Worm (Caenorhabditis elegans): ENCODE measurements around the gene ZK1290.5.

Gene ZK1290.5

ce11 chrII:7521420-7521819 lies 8.0 kb upstream of the ZK1290.5 start:
- TF ChIP-seq B0310.2 (tag; optimal IDR thresholded peaks at IDR 0.05) (no peak), ceh-36 (tag; optimal IDR thresholded peaks at IDR 0.05) (no peak), tra-4 (tag; optimal IDR thresholded peaks at IDR 0.05) (no peak), tbx-11 (GFP tag; IDR thresholded peaks at IDR 0.05) (no peak), scrt-1 (GFP tag; IDR thresholded peaks at IDR 0.05) (no peak), pes-1 (GFP tag; IDR thresholded peaks at IDR 0.05) (no peak), ceh-13 (GFP tag; optimal IDR thresholded peaks at IDR 0.05) (no peak), flt-1 (GFP tag; IDR thresholded peaks at IDR 0.05) (no peak), hmg-4 (GFP tag; optimal IDR thresholded peaks at IDR 0.05) (no peak), tbx-37 (GFP tag; conservative IDR thresholded peaks at IDR 0.05) (no peak), F13C5.2 (tag; optimal IDR thresholded peaks at IDR 0.05) (no peak), aly-1 (tag; optimal IDR thresholded peaks at IDR 0.05) (no peak), ets-7 (tag; optimal IDR thresholded peaks at IDR 0.05) (no peak), hmbx-1 (tag; optimal IDR thresholded peaks at IDR 0.05) (no peak), sea-1 (GFP tag; conservative IDR thresholded peaks at IDR 0.05) (no peak), hnd-1 (tag; optimal IDR thresholded peaks at IDR 0.05) (no peak), ama-1 (optimal IDR thresholded peaks at IDR 0.05) (no peak)

DNA sequence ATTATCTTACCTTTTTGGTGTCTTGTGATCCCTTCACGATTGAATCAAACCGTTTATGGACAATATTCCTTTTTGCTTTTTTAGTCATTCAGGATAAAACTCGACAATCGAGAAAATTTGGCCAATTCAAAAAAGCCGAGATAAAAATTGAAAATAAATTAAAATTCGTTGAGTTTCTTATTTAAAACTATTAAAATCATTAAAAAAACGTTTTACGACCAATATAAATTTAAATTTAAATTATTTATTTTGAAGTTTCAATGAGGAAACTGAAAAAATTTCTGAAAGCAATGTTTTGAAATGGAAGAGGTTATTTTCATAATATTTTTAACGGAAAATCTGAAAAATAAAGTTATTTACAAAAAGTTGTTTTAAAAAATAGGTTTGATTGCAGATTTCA lies 6.2 kb upstream of the ZK1290.5 start, which contains the start of gene ZK1290.15:
Gene ZK1290.15 (plus strand): TSS at position 301 of the 400 bp plus-strand sequence.
- TF ChIP-seq ceh-36 (tag; optimal IDR thresholded peaks at IDR 0.05): no peak
- no peak for TF ChIP-seq tbx-11 (GFP tag; IDR thresholded peaks at IDR 0.05)
- TF ChIP-seq ets-7 (tag; optimal IDR thresholded peaks at IDR 0.05): no peak
- no peak for TF ChIP-seq scrt-1 (GFP tag; IDR thresholded peaks at IDR 0.05)
- no peak for TF ChIP-seq ceh-13 (GFP tag; optimal IDR thresholded peaks at IDR 0.05)
- TF ChIP-seq hmg-4 (GFP tag; optimal IDR thresholded peaks at IDR 0.05): no peak
- TF ChIP-seq hnd-1 (tag; optimal IDR thresholded peaks at IDR 0.05): no peak

- TF ChIP-seq scrt-1 (GFP tag; IDR thresholded peaks at IDR 0.05) (no peak), ama-1 (optimal IDR thresholded peaks at IDR 0.05) (no peak), flt-1 (GFP tag; IDR thresholded peaks at IDR 0.05) (no peak), hnd-1 (tag; optimal IDR thresholded peaks at IDR 0.05) (no peak), tbx-11 (GFP tag; IDR thresholded peaks at IDR 0.05) (no peak), ets-7 (tag; optimal IDR thresholded peaks at IDR 0.05) (no peak), tra-4 (tag; optimal IDR thresholded peaks at IDR 0.05) (no peak), hmbx-1 (tag; optimal IDR thresholded peaks at IDR 0.05) (no peak), tbx-37 (GFP tag; conservative IDR thresholded peaks at IDR 0.05) (no peak), F13C5.2 (tag; optimal IDR thresholded peaks at IDR 0.05) (no peak), ceh-13 (GFP tag; optimal IDR thresholded peaks at IDR 0.05) (no peak), sea-1 (GFP tag; conservative IDR thresholded peaks at IDR 0.05) (no peak), hmg-4 (GFP tag; optimal IDR thresholded peaks at IDR 0.05) (no peak), B0310.2 (tag; optimal IDR thresholded peaks at IDR 0.05) (no peak), ceh-36 (tag; optimal IDR thresholded peaks at IDR 0.05) (no peak), aly-1 (tag; optimal IDR thresholded peaks at IDR 0.05) (no peak), pes-1 (GFP tag; IDR thresholded peaks at IDR 0.05) (no peak)
Measured at ce11 chrII:7525458-7525857, 4.0 kb upstream of the ZK1290.5 start, which contains the start of the genes ZK1290.7 and rnh-1.1. ZK1290.7 (minus strand) TSS chrII:7525558. rnh-1.1 (plus strand) TSS chrII:7525738.

DNA sequence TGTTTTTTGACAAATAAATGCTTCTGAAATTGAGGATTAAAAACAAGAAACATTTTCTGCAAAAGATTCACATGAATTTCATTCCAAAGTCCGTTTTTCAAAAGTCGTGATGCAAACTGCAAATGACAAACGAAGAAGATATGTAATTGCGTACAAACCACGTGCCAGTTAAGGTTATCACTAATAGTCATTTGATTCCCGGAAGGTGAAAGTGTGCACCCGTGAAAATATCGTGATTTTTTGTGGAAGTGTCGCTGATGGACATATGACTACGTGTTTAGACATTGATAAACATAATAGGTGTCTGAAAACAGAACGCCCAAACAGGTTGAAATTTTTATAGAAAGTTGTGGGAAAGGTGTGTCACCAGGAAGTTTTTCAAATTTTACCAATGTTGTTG lies 1.2 kb upstream of the ZK1290.5 start:
- TF ChIP-seq tbx-37 (GFP tag; conservative IDR thresholded peaks at IDR 0.05) (no peak), sea-1 (GFP tag; conservative IDR thresholded peaks at IDR 0.05) (no peak)

ce11 chrII:7530944-7531343 lies 1.5 kb downstream of the ZK1290.5 start, which contains the start of gene wrt-1:
wrt-1 (plus strand) TSS chrII:7530996.
- no peak for TF ChIP-seq scrt-1 (GFP tag; IDR thresholded peaks at IDR 0.05)
- TF ChIP-seq ets-7 (tag; optimal IDR thresholded peaks at IDR 0.05): no peak
- no peak for TF ChIP-seq B0310.2 (tag; optimal IDR thresholded peaks at IDR 0.05)
- TF ChIP-seq ama-1 (optimal IDR thresholded peaks at IDR 0.05): no peak
- TF ChIP-seq aly-1 (tag; optimal IDR thresholded peaks at IDR 0.05): no peak
- TF ChIP-seq tra-4 (tag; optimal IDR thresholded peaks at IDR 0.05): no peak
- no peak for TF ChIP-seq flt-1 (GFP tag; IDR thresholded peaks at IDR 0.05)
- TF ChIP-seq pes-1 (GFP tag; IDR thresholded peaks at IDR 0.05): no peak
- TF ChIP-seq hmbx-1 (tag; optimal IDR thresholded peaks at IDR 0.05): no peak
- TF ChIP-seq tbx-11 (GFP tag; IDR thresholded peaks at IDR 0.05): no peak
- TF ChIP-seq sea-1 (GFP tag; conservative IDR thresholded peaks at IDR 0.05): no peak
- no peak for TF ChIP-seq ceh-13 (GFP tag; optimal IDR thresholded peaks at IDR 0.05)
- TF ChIP-seq hnd-1 (tag; optimal IDR thresholded peaks at IDR 0.05): no peak
- TF ChIP-seq tbx-37 (GFP tag; conservative IDR thresholded peaks at IDR 0.05): no peak
- no peak for TF ChIP-seq hmg-4 (GFP tag; optimal IDR thresholded peaks at IDR 0.05)

ce11 chrII:7531478-7531877 lies 2.0 kb downstream of the ZK1290.5 start:
- TF ChIP-seq pes-1 (GFP tag; IDR thresholded peaks at IDR 0.05): no peak
- TF ChIP-seq tbx-37 (GFP tag; conservative IDR thresholded peaks at IDR 0.05): no peak
- TF ChIP-seq tbx-11 (GFP tag; IDR thresholded peaks at IDR 0.05): no peak
- no peak for TF ChIP-seq hnd-1 (tag; optimal IDR thresholded peaks at IDR 0.05)
- no peak for TF ChIP-seq ceh-13 (GFP tag; optimal IDR thresholded peaks at IDR 0.05)
- TF ChIP-seq hmg-4 (GFP tag; optimal IDR thresholded peaks at IDR 0.05): no peak
- no peak for TF ChIP-seq flt-1 (GFP tag; IDR thresholded peaks at IDR 0.05)
- no peak for TF ChIP-seq ets-7 (tag; optimal IDR thresholded peaks at IDR 0.05)

- TF ChIP-seq ceh-36 (tag; optimal IDR thresholded peaks at IDR 0.05) (no peak), tbx-37 (GFP tag; conservative IDR thresholded peaks at IDR 0.05) (no peak), F13C5.2 (tag; optimal IDR thresholded peaks at IDR 0.05) (no peak), ama-1 (optimal IDR thresholded peaks at IDR 0.05) (no peak), tra-4 (tag; optimal IDR thresholded peaks at IDR 0.05) (no peak), hnd-1 (tag; optimal IDR thresholded peaks at IDR 0.05) (no peak), ets-7 (tag; optimal IDR thresholded peaks at IDR 0.05) (no peak), hmg-4 (GFP tag; optimal IDR thresholded peaks at IDR 0.05) (no peak), aly-1 (tag; optimal IDR thresholded peaks at IDR 0.05) (no peak), ceh-13 (GFP tag; optimal IDR thresholded peaks at IDR 0.05) (no peak), B0310.2 (tag; optimal IDR thresholded peaks at IDR 0.05) (no peak), hmbx-1 (tag; optimal IDR thresholded peaks at IDR 0.05) (no peak), flt-1 (GFP tag; IDR thresholded peaks at IDR 0.05) (no peak), tbx-11 (GFP tag; IDR thresholded peaks at IDR 0.05) (no peak), sea-1 (GFP tag; conservative IDR thresholded peaks at IDR 0.05) (no peak), scrt-1 (GFP tag; IDR thresholded peaks at IDR 0.05) (no peak), pes-1 (GFP tag; IDR thresholded peaks at IDR 0.05) (no peak)
Measured at ce11 chrII:7534369-7534768, 4.9 kb downstream of the ZK1290.5 start, which contains the start of gene wrt-10. wrt-10 (minus strand) TSS chrII:7534563.

All from whole organism, early embryonic.